Worm (Caenorhabditis elegans): ENCODE measurements around the gene C35B1.7.

DNA sequence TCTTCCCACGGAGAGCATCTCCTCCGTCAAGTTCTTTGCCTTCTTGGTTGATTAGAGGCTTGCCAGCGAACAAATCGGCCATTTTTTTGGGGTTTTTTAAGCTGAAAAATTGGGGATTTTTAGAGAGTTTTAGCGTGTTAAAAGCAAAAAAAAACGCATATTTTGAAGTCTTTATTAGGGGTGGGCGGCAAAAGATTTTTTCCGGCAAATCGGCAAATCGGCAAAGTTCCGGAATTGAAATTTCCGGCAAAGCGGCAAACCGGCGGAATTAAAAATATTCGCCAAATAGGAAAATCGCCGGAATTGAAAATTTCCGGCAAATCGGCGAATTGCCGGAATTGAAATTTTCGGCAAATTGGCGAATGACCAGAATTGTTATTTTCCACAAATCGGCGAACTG, 24.8 kb upstream of the C35B1.7 start, which contains the start of gene C35B1.5:
- TF ChIP-seq W03F9.2 (tag; optimal IDR thresholded peaks at IDR 0.05) (no peak), dao-5 (tag; optimal IDR thresholded peaks at IDR 0.05) (no peak), him-1 (tag; optimal IDR thresholded peaks at IDR 0.05) (no peak)
